Worm (Caenorhabditis elegans): ENCODE data around the gene srsx-12.

DNA sequence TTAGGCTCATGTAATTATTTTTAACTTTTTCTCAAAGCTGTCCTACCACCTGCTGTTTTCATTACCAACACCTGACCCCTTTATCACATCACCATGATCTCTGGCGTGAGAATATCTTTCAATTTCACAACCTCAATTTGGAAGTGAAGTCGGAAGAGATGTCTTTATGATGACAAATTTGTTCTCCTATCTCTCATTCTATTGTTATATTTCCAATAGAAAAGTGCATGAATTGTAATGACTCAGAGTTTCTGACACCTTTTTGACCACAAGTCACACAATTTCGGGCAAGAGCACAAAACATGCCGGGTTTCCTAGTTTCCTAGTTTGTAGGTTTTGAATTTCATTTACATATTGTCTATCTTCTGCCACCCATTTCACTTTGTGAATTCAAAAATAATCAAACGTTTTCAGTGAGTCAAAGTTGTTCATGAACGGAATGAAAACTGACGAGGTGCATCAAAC is 38.1 kb upstream of the srsx-12 start, which contains the start of gene srr-4:
- no peak for TF ChIP-seq snpc-4 (tag; optimal IDR thresholded peaks at IDR 0.05)
- TF ChIP-seq blmp-1 (tag; optimal IDR thresholded peaks at IDR 0.05): no peak
- no peak for TF ChIP-seq drap-1 (GFP tag; optimal IDR thresholded peaks at IDR 0.05)
- TF ChIP-seq nhr-28 (tag; optimal IDR thresholded peaks at IDR 0.05): no peak

Measured in whole organism, mixed stage, embryonic.